Worm (Caenorhabditis elegans) whole organism, mixed stage, embryonic: ENCODE data around the gene F41G3.3.

Experiments
- elt-1 ChIP-seq: sonication (generic microtip); optimal IDR thresholded peaks from 2 replicates; lab custom pipeline; 2017; ENCODE audit warnings: missing genetic modification characterization, mild to moderate bottlenecking, missing compliant biosample characterization, antibody characterized with exemption, moderate library complexity, borderline replicate concordance; ENCODE audit not compliant: insufficient read depth
- ham-2 ChIP-seq: fragments of 200-800 bp; sonication (Bioruptor generic); optimal IDR thresholded peaks from 2 replicates; lab custom pipeline; 2018; ENCODE audit warnings: mild to moderate bottlenecking, missing genetic modification characterization, missing compliant biosample characterization
- lin-13 ChIP-seq: fragments of 150-350 bp; optimal IDR thresholded peaks from 2 replicates; lab custom pipeline; 2014; ENCODE audit warnings: missing biosample characterization, missing genetic modification characterization
- lsy-2 ChIP-seq: fragments of 150-350 bp; optimal IDR thresholded peaks from 2 replicates; lab custom pipeline; 2014; ENCODE audit warnings: missing biosample characterization, missing genetic modification characterization
- nhr-28 ChIP-seq: fragments of 150-350 bp; optimal IDR thresholded peaks from 2 replicates; lab custom pipeline; 2014; ENCODE audit warnings: missing biosample characterization, missing genetic modification characterization
- pha-4 ChIP-seq: fragments of 150-350 bp; optimal IDR thresholded peaks from 2 replicates; lab custom pipeline; 2018; ENCODE audit warnings: missing biosample characterization, missing genetic modification reagents, missing genetic modification characterization
- sem-2 ChIP-seq: fragments of 200-800 bp; sonication (Bioruptor generic); optimal IDR thresholded peaks from 2 replicates; lab custom pipeline; 2018; ENCODE audit warnings: mild to moderate bottlenecking, missing genetic modification characterization, missing compliant biosample characterization

ce11 chrII:6781231-6781630, 24.9 kb downstream of the F41G3.3 start:
- no peak for TF ChIP-seq pha-4 (tag; lab: Kevin White, UChicago)
- no peak for TF ChIP-seq ham-2 (GFP tag; lab: Kevin White, UChicago)
- no peak for TF ChIP-seq elt-1 (tag; lab: Kevin White, UChicago)
- TF ChIP-seq lin-13 (tag; lab: Kevin White, UChicago): no peak
- TF ChIP-seq lsy-2 (tag; lab: Kevin White, UChicago): no peak
- no peak for TF ChIP-seq sem-2 (GFP tag; lab: Kevin White, UChicago)
- TF ChIP-seq nhr-28 (tag; lab: Kevin White, UChicago): no peak
